Worm (Caenorhabditis elegans): ENCODE data around the gene srlf-28.

srlf-28 gene

DNA sequence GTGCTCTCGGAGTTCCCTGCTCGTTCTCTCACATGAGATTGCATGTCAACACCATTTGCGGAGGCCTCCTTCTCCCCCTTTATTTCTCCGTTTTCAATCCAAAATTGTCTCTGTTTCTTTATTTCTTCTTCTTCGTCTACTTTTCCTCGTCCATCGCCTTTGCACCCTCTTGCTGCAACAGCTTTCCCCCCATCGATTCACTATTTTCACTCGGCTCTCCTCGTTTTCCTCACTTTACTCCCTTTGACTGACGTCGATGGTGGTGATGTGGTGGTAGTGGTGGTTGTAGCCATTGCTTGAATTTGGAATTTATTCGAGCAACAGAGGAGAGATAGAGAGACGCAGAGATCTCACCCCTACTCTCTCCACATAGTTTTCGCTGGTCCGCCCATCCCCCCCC, 28.0 kb upstream of the srlf-28 start (continued):
- TF ChIP-seq lin-14 (GFP tag; optimal IDR thresholded peaks at IDR 0.05) (peak; percentile 93), tbx-2 (tag; optimal IDR thresholded peaks at IDR 0.05) (peak; percentile 44), isw-1 (GFP tag; IDR thresholded peaks at IDR 0.05) (peak; percentile 36), aly-2 (tag; optimal IDR thresholded peaks at IDR 0.05) (no peak), nhr-85 (tag) (no peak), ztf-11 (tag; optimal IDR thresholded peaks at IDR 0.05) (no peak), fkh-4 (tag; optimal IDR thresholded peaks at IDR 0.05; ENCODE audit: borderline replicate concordance) (no peak), nhr-47 (tag; optimal IDR thresholded peaks at IDR 0.05) (peak; percentile 49), Y116A8C.19 (tag; optimal IDR thresholded peaks at IDR 0.05; ENCODE audit: borderline replicate concordance) (no peak), ceh-88 (GFP tag; IDR thresholded peaks at IDR 0.05) (no peak), nhr-90 (tag; optimal IDR thresholded peaks at IDR 0.05; ENCODE audit: poor library complexity) (no peak), snpc-4 (tag; optimal IDR thresholded peaks at IDR 0.05) (no peak), grh-1 (GFP tag; IDR thresholded peaks at IDR 0.05) (no peak), rnt-1 (tag; optimal IDR thresholded peaks at IDR 0.05) (no peak), ceh-90 (tag; optimal IDR thresholded peaks at IDR 0.05) (no peak), ceh-63 (GFP tag; optimal IDR thresholded peaks at IDR 0.05) (no peak), ama-1 (optimal IDR thresholded peaks at IDR 0.05) (no peak), lin-39 (tag; optimal IDR thresholded peaks at IDR 0.05) (no peak), vab-15 (tag; optimal IDR thresholded peaks at IDR 0.05) (no peak), lin-15B (tag; optimal IDR thresholded peaks at IDR 0.05) (no peak), nhr-76 (tag; optimal IDR thresholded peaks at IDR 0.05) (no peak), lsy-2 (tag; optimal IDR thresholded peaks at IDR 0.05) (peak in 1 of 2 experiments; percentile 66), nhr-12 (tag; optimal IDR thresholded peaks at IDR 0.05) (no peak), nhr-11 (tag; optimal IDR thresholded peaks at IDR 0.05) (no peak), C34B4.2 (tag; optimal IDR thresholded peaks at IDR 0.05) (no peak), mdl-1 (tag; optimal IDR thresholded peaks at IDR 0.05) (no peak), ets-5 (GFP tag; IDR thresholded peaks at IDR 0.05) (no peak), alr-1 (tag; optimal IDR thresholded peaks at IDR 0.05; ENCODE audit: borderline replicate concordance) (no peak), fos-1 (tag; optimal IDR thresholded peaks at IDR 0.05) (no peak), nhr-71 (tag; optimal IDR thresholded peaks at IDR 0.05) (peak; percentile 52), fkh-10 (GFP tag; optimal IDR thresholded peaks at IDR 0.05) (peak; percentile 76), nhr-19 (GFP tag; conservative IDR thresholded peaks at IDR 0.05) (no peak), snu-23 (GFP tag; optimal IDR thresholded peaks at IDR 0.05) (peak; percentile 49), mep-1 (tag; optimal IDR thresholded peaks at IDR 0.05) (no peak), ceh-82 (tag; optimal IDR thresholded peaks at IDR 0.05) (peak; percentile 6 to 73 (median 32))

DNA sequence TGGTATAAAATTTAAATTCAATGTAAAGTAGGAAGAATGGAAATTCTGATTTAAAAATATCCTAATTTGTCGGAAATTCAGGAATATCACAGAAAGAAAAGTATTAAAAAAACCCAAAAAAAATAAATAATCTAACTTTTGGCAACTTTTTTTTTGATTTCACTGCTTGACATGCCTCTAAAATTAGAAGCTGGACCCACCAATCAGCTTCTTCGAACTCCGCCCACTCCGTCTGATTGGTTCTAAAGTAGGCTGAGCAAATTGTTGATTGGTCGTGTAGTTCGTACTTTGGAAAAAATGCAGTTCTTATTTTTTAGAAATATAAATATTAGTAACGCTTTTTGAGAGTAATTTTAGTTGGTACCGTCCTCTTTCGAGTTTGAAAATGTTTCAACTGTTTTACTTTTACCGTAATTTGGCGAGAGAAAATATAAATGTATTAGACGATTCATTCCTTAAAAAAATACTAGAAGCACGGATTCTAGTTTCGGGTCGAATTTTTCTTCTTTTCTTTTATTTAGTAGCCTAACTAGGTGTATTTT, 22.3 kb upstream of the srlf-28 start:
- TF ChIP-seq irx-1 (tag; optimal IDR thresholded peaks at IDR 0.05) (no peak), mep-1 (tag; optimal IDR thresholded peaks at IDR 0.05) (no peak), F16B12.6 (tag; optimal IDR thresholded peaks at IDR 0.05) (no peak), aly-2 (tag; optimal IDR thresholded peaks at IDR 0.05) (no peak), pag-3 (tag; optimal IDR thresholded peaks at IDR 0.05; ENCODE audit: borderline replicate concordance, insufficient read depth) (no peak), hpl-2 (GFP tag; optimal IDR thresholded peaks at IDR 0.05) (no peak), elt-2 (tag; optimal IDR thresholded peaks at IDR 0.05) (no peak)

DNA sequence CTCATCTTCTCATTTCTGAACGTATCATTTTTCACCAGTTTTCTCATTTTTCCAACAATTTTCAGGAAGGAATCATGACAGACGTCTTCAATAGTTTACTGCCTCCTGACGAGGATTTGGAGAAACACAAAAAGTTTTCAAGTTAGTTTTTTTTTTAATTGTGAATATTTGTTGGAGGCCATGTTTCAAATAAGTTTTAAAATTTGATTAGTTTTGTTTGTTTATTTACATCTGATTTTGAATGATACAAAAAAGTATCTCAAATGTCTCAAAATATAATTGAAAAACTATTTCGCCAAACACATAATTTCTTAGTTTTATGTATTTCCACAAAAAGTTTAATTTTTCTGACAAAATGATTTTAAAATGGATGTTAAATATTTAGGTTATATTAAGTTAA, 17.5 kb upstream of the srlf-28 start, which contains the start of gene ssu-2:
Gene ssu-2, plus strand, starts transcription at position 59 of the 400 bp plus-strand sequence.
- TF ChIP-seq rnt-1 (tag; optimal IDR thresholded peaks at IDR 0.05) = no peak

Measured in whole organism, L1 larva.